Worm (Caenorhabditis elegans) whole organism, young adult: ENCODE data around the gene srlf-12.

Experiments used
- D2030.7 ChIP-seq: fragments of 200-800 bp; sonication (Bioruptor generic); IDR thresholded peaks from 2 replicates; pipeline ENCODE4 v1.3.6; 2022; ENCODE audit warnings: missing genetic modification reagents, missing genetic modification characterization, missing compliant biosample characterization
- F22D6.2 ChIP-seq: sonication (generic microtip); optimal IDR thresholded peaks from 2 replicates; lab custom pipeline; 2016; ENCODE audit warnings: mild to moderate bottlenecking, missing genetic modification characterization, missing compliant biosample characterization
- F23B12.7 ChIP-seq: sonication (generic microtip); optimal IDR thresholded peaks from 2 replicates; lab custom pipeline; 2017; ENCODE audit warnings: missing genetic modification characterization, mild to moderate bottlenecking, missing compliant biosample characterization, antibody characterized with exemption, moderate library complexity; ENCODE audit not compliant: insufficient read depth
- K11D2.4 ChIP-seq: fragments of 200-800 bp; sonication (Bioruptor generic); IDR thresholded peaks from 2 replicates; pipeline ENCODE4 v1.3.6; 2022; ENCODE audit warnings: missing genetic modification reagents, missing genetic modification characterization, missing compliant biosample characterization
- K12H6.12 ChIP-seq: fragments of 200-800 bp; sonication (Bioruptor generic); optimal IDR thresholded peaks from 2 replicates; lab custom pipeline; 2018; ENCODE audit warnings: mild to moderate bottlenecking, missing genetic modification characterization, missing compliant biosample characterization
- T07F8.4 ChIP-seq: sonication (generic microtip); optimal IDR thresholded peaks from 2 replicates; lab custom pipeline; 2016; ENCODE audit warnings: mild to moderate bottlenecking, missing genetic modification characterization, moderate library complexity, missing compliant biosample characterization
- T26A5.8 ChIP-seq: sonication (generic microtip); optimal IDR thresholded peaks from 2 replicates; lab custom pipeline; 2016; ENCODE audit warnings: missing genetic modification characterization, missing compliant biosample characterization
- Y53G8AR.9 ChIP-seq: fragments of 200-800 bp; sonication (Bioruptor generic); conservative IDR thresholded peaks from 2 replicates; pipeline ENCODE4 v1.3.6; 2022; ENCODE audit warnings: missing genetic modification reagents, missing genetic modification characterization, missing compliant biosample characterization
- aptf-2 ChIP-seq: fragments of 200-800 bp; sonication (Bioruptor generic); conservative IDR thresholded peaks from 2 replicates; pipeline ENCODE4 v1.3.6; 2022; ENCODE audit warnings: missing genetic modification reagents, missing genetic modification characterization, missing compliant biosample characterization
- attf-3 ChIP-seq: fragments of 200-800 bp; sonication (Bioruptor generic); conservative IDR thresholded peaks from 2 replicates; pipeline ENCODE4 v1.3.6; 2022; ENCODE audit warnings: missing genetic modification reagents, missing genetic modification characterization, missing compliant biosample characterization
- bed-1 ChIP-seq: fragments of 200-800 bp; sonication (Bioruptor generic); IDR thresholded peaks from 2 replicates; pipeline ENCODE4 v1.3.6; 2022; ENCODE audit warnings: missing genetic modification reagents, missing genetic modification characterization, missing compliant biosample characterization
- ccch-3 ChIP-seq: fragments of 200-800 bp; sonication (Bioruptor generic); optimal IDR thresholded peaks from 2 replicates; lab custom pipeline; 2018; ENCODE audit warnings: mild to moderate bottlenecking, missing genetic modification characterization, missing compliant biosample characterization
- ceh-58 ChIP-seq: fragments of 200-800 bp; sonication (Bioruptor generic); IDR thresholded peaks from 2 replicates; pipeline ENCODE4 v1.3.6; 2022; ENCODE audit warnings: missing genetic modification characterization, missing compliant biosample characterization
- ceh-91 ChIP-seq: fragments of 200-800 bp; sonication (Bioruptor generic); IDR thresholded peaks from 2 replicates; pipeline ENCODE4 v1.3.6; 2022; ENCODE audit warnings: missing genetic modification reagents, missing genetic modification characterization, missing compliant biosample characterization
- egrh-3 ChIP-seq: fragments of 200-800 bp; sonication (Bioruptor generic); IDR thresholded peaks from 2 replicates; pipeline ENCODE4 v1.3.6; 2022; ENCODE audit warnings: missing genetic modification reagents, missing genetic modification characterization, missing compliant biosample characterization
- ekl-4 ChIP-seq: fragments of 200-800 bp; sonication (Bioruptor generic); IDR thresholded peaks from 2 replicates; pipeline ENCODE4 v1.3.6; 2022; ENCODE audit warnings: missing genetic modification reagents, missing genetic modification characterization, missing compliant biosample characterization
- fkh-3 ChIP-seq: sonication (generic microtip); optimal IDR thresholded peaks from 2 replicates; lab custom pipeline; 2016; ENCODE audit warnings: mild to moderate bottlenecking, missing genetic modification characterization, missing compliant biosample characterization
- gei-17 ChIP-seq: fragments of 200-800 bp; sonication (Bioruptor generic); optimal IDR thresholded peaks from 2 replicates; lab custom pipeline; 2018; ENCODE audit warnings: mild to moderate bottlenecking, missing genetic modification characterization, missing compliant biosample characterization
- him-1 ChIP-seq: sonication (generic microtip); optimal IDR thresholded peaks from 2 replicates; lab custom pipeline; 2016; ENCODE audit warnings: missing genotype, missing genetic modification reagents, missing genetic modification characterization, missing compliant biosample characterization
- hmg-1.2 ChIP-seq: fragments of 200-800 bp; sonication (Bioruptor generic); IDR thresholded peaks from 2 replicates; pipeline ENCODE4 v1.3.6; 2022; ENCODE audit warnings: missing genetic modification reagents, missing genetic modification characterization, missing compliant biosample characterization
- hmg-20 ChIP-seq: fragments of 200-800 bp; sonication (Bioruptor generic); IDR thresholded peaks from 2 replicates; pipeline ENCODE4 v1.3.6; 2022; ENCODE audit warnings: missing genetic modification reagents, missing genetic modification characterization, missing compliant biosample characterization
- lag-1 ChIP-seq: fragments of 200-800 bp; sonication (Bioruptor generic); IDR thresholded peaks from 2 replicates; pipeline ENCODE4 v1.3.6; 2022; ENCODE audit warnings: missing genetic modification reagents, missing genetic modification characterization, missing compliant biosample characterization
- let-607 ChIP-seq, 2 experiments: fragments of 200-800 bp in 1 of 2; sonication (Bioruptor generic) in 1 of 2; sonication (generic microtip) in 1 of 2; optimal IDR thresholded peaks; 2 replicates each; lab custom pipeline; 2016 to 2018; ENCODE audit warnings: mild to moderate bottlenecking in 2 of 2, missing compliant biosample characterization in 2 of 2, missing genetic modification characterization in 2 of 2, moderate library complexity in 2 of 2, missing genotype in 1 of 2
- lin-35 ChIP-seq, 3 experiments: fragments of 150-350 bp in 2 of 3; sonication (generic microtip) in 1 of 3; optimal IDR thresholded peaks; 2 replicates each; lab custom pipeline; 2014 to 2018; ENCODE audit warnings: missing biosample characterization in 3 of 3, missing genetic modification characterization in 3 of 3, missing genetic modification reagents in 3 of 3
- lin-54 ChIP-seq: fragments of 200-800 bp; sonication (Bioruptor generic); optimal IDR thresholded peaks from 2 replicates; lab custom pipeline; 2018; ENCODE audit warnings: mild to moderate bottlenecking, missing genetic modification characterization, missing compliant biosample characterization
- lir-1 ChIP-seq: fragments of 200-800 bp; sonication (Bioruptor generic); conservative IDR thresholded peaks from 2 replicates; pipeline ENCODE4 v1.3.6; 2022; ENCODE audit warnings: missing genetic modification reagents, missing genetic modification characterization, missing compliant biosample characterization
- madf-3 ChIP-seq: fragments of 200-800 bp; sonication (Bioruptor generic); IDR thresholded peaks from 2 replicates; pipeline ENCODE4 v1.3.6; 2022; ENCODE audit warnings: missing genetic modification reagents, missing genetic modification characterization, missing compliant biosample characterization
- madf-6 ChIP-seq: fragments of 200-800 bp; sonication (Bioruptor generic); IDR thresholded peaks from 2 replicates; pipeline ENCODE4 v1.3.6; 2022; ENCODE audit warnings: missing genetic modification reagents, missing genetic modification characterization, missing compliant biosample characterization
- madf-8 ChIP-seq: fragments of 200-800 bp; sonication (Bioruptor generic); conservative IDR thresholded peaks from 2 replicates; pipeline ENCODE4 v1.3.6; 2022; ENCODE audit warnings: missing genetic modification reagents, missing genetic modification characterization, missing compliant biosample characterization
- mel-28 ChIP-seq: sonication (generic microtip); optimal IDR thresholded peaks from 2 replicates; lab custom pipeline; 2016; ENCODE audit warnings: borderline replicate concordance, mild to moderate bottlenecking, missing genetic modification characterization, missing compliant biosample characterization
- nfya-1 ChIP-seq: sonication (generic microtip); optimal IDR thresholded peaks from 2 replicates; lab custom pipeline; 2017; ENCODE audit warnings: antibody characterized with exemption, missing compliant biosample characterization, missing genetic modification characterization, borderline replicate concordance; ENCODE audit not compliant: insufficient read depth
- nfyb-1 ChIP-seq: fragments of 200-800 bp; sonication (Bioruptor generic); IDR thresholded peaks from 2 replicates; pipeline ENCODE4 v1.3.6; 2022; ENCODE audit warnings: missing genetic modification reagents, missing genetic modification characterization, missing compliant biosample characterization
- nhr-27 ChIP-seq: fragments of 200-800 bp; sonication (Bioruptor generic); optimal IDR thresholded peaks from 2 replicates; lab custom pipeline; 2018; ENCODE audit warnings: mild to moderate bottlenecking, missing genetic modification characterization, moderate library complexity, missing compliant biosample characterization
- pha-4 ChIP-seq: fragments of 150-350 bp; sonication (generic microtip); optimal IDR thresholded peaks from 2 replicates; lab custom pipeline; 2014; ENCODE audit warnings: missing biosample characterization, missing genetic modification reagents, missing genetic modification characterization
- rec-8 ChIP-seq, 2 experiments: sonication (generic microtip); optimal IDR thresholded peaks; 2 replicates each; lab custom pipeline; 2016; ENCODE audit warnings: mild to moderate bottlenecking in 2 of 2, missing genetic modification characterization in 2 of 2, missing genetic modification reagents in 2 of 2, missing genotype in 2 of 2, missing biosample characterization in 1 of 2, missing compliant biosample characterization in 1 of 2, moderate library complexity in 1 of 2
- rpc-1 ChIP-seq, 2 experiments: fragments of 150-350 bp in 1 of 2; sonication (generic microtip) in 1 of 2; optimal IDR thresholded peaks; 2 replicates each; lab custom pipeline; 2014 to 2018; ENCODE audit warnings: missing biosample characterization in 1 of 2, missing genetic modification characterization in 1 of 2, missing genetic modification reagents in 1 of 2, missing genotype in 1 of 2
- sdz-38 ChIP-seq: sonication (generic microtip); optimal IDR thresholded peaks from 2 replicates; lab custom pipeline; 2016; ENCODE audit warnings: missing genotype, missing genetic modification characterization, missing compliant biosample characterization
- snpc-4 ChIP-seq, 5 experiments: fragments of 150-350 bp in 1 of 5; sonication (generic microtip) in 4 of 5; optimal IDR thresholded peaks; 2 replicates each; lab custom pipeline; 2014 to 2018; ENCODE audit warnings: missing genetic modification characterization in 5 of 5, missing biosample characterization in 3 of 5, antibody characterized with exemption in 2 of 5, mild to moderate bottlenecking in 2 of 5, missing compliant biosample characterization in 2 of 5, missing genotype in 2 of 5, moderate library complexity in 2 of 5, missing genetic modification reagents in 1 of 5
- somi-1 ChIP-seq: fragments of 200-800 bp; sonication (Bioruptor generic); optimal IDR thresholded peaks from 2 replicates; lab custom pipeline; 2018; ENCODE audit warnings: mild to moderate bottlenecking, missing genetic modification characterization, missing compliant biosample characterization
- sptf-2 ChIP-seq: fragments of 200-800 bp; sonication (Bioruptor generic); optimal IDR thresholded peaks from 2 replicates; lab custom pipeline; 2018; ENCODE audit warnings: mild to moderate bottlenecking, missing genetic modification characterization, missing compliant biosample characterization
- xnd-1 ChIP-seq: sonication (generic microtip); optimal IDR thresholded peaks from 2 replicates; lab custom pipeline; 2016; ENCODE audit warnings: missing genotype, missing genetic modification reagents, missing genetic modification characterization, missing compliant biosample characterization
- ztf-18 ChIP-seq: sonication (generic microtip); optimal IDR thresholded peaks from 2 replicates; lab custom pipeline; 2016; ENCODE audit warnings: missing genotype, mild to moderate bottlenecking, missing genetic modification characterization, missing compliant biosample characterization
- ztf-25 ChIP-seq: fragments of 200-800 bp; sonication (Bioruptor generic); IDR thresholded peaks from 2 replicates; pipeline ENCODE4 v1.3.6; 2022; ENCODE audit warnings: missing genetic modification reagents, missing genetic modification characterization, missing compliant biosample characterization
- ztf-26 ChIP-seq: sonication (generic microtip); optimal IDR thresholded peaks from 2 replicates; lab custom pipeline; 2017; ENCODE audit warnings: missing genetic modification characterization, missing compliant biosample characterization
- ztf-28 ChIP-seq: fragments of 200-800 bp; sonication (Bioruptor generic); IDR thresholded peaks from 2 replicates; pipeline ENCODE4 v1.3.6; 2022; ENCODE audit warnings: missing genetic modification reagents, missing genetic modification characterization, missing compliant biosample characterization
- ztf-3 ChIP-seq: fragments of 200-800 bp; sonication (Bioruptor generic); optimal IDR thresholded peaks from 2 replicates; lab custom pipeline; 2018; ENCODE audit warnings: mild to moderate bottlenecking, missing genetic modification characterization, missing compliant biosample characterization

srlf-12 gene

ce11 chrIV:10933062-10933552, 41.2 kb upstream of the srlf-12 start, which contains the start of the genes dnc-1 and lsm-7 (continued):
- TF ChIP-seq let-607 (tag; optimal IDR thresholded peaks at IDR 0.05; lab: Kevin White, UChicago): peak; percentile 19 to 25
- no peak for TF ChIP-seq ceh-58
- no peak for TF ChIP-seq T26A5.8 (tag; lab: Kevin White, UChicago)
- no peak for TF ChIP-seq hmg-1.2 (GFP tag; lab: Robert Waterston, UW)
- peak; percentile 52 for TF ChIP-seq K12H6.12
- TF ChIP-seq ztf-26 (tag; lab: Kevin White, UChicago): peak; percentile 57
- no peak for TF ChIP-seq nfya-1
- TF ChIP-seq ztf-3: no peak
- no peak for TF ChIP-seq rpc-1 (optimal IDR thresholded peaks at IDR 0.05; lab: Kevin White, UChicago)
- TF ChIP-seq rpc-1 (tag; optimal IDR thresholded peaks at IDR 0.05; lab: Kevin White, UChicago): no peak
- TF ChIP-seq T07F8.4: no peak
- TF ChIP-seq Y53G8AR.9 (GFP tag; lab: Robert Waterston, UW): peak; percentile 67
- TF ChIP-seq madf-3 (GFP tag; lab: Robert Waterston, UW): no peak
- TF ChIP-seq madf-6 (GFP tag; lab: Robert Waterston, UW): peak; percentile 64; the same call in 1 of the 2 replicates
- no peak for TF ChIP-seq snpc-4 (GFP tag; optimal IDR thresholded peaks at IDR 0.05; lab: Kevin White, UChicago)
- TF ChIP-seq snpc-4 (tag; optimal IDR thresholded peaks at IDR 0.05; lab: Kevin White, UChicago): peak; percentile 1 to 54 (median 45)
- no peak for TF ChIP-seq ccch-3
- peak; percentile 52 for TF ChIP-seq somi-1 (GFP tag; lab: Kevin White, UChicago)
- no peak for TF ChIP-seq ceh-91 (GFP tag; lab: Robert Waterston, UW)
- no peak for TF ChIP-seq D2030.7 (GFP tag; lab: Robert Waterston, UW)
- TF ChIP-seq lag-1 (GFP tag; lab: Robert Waterston, UW): no peak
- peak; percentile 56 for TF ChIP-seq nfyb-1 (GFP tag; lab: Robert Waterston, UW)
- TF ChIP-seq F22D6.2 (tag; lab: Kevin White, UChicago): no peak
- no peak for TF ChIP-seq sdz-38 (tag; lab: Kevin White, UChicago)
- no peak for TF ChIP-seq attf-3 (GFP tag; lab: Robert Waterston, UW)
- TF ChIP-seq mel-28 (tag; lab: Kevin White, UChicago): no peak
- no peak for TF ChIP-seq rec-8 (tag; optimal IDR thresholded peaks at IDR 0.05; lab: Kevin White, UChicago)
- TF ChIP-seq gei-17 (GFP tag; lab: Kevin White, UChicago): no peak
- TF ChIP-seq sptf-2 (GFP tag; lab: Kevin White, UChicago): no peak
- no peak for TF ChIP-seq ztf-28 (GFP tag; lab: Robert Waterston, UW)
- TF ChIP-seq lin-35 (GFP tag; optimal IDR thresholded peaks at IDR 0.05; lab: Kevin White, UChicago): peak in 1 of 3 experiments; percentile 69
- TF ChIP-seq ztf-18 (tag; lab: Kevin White, UChicago): peak; percentile 94
- TF ChIP-seq madf-8: no peak
- peak; percentile 80 for TF ChIP-seq F23B12.7
- TF ChIP-seq lin-54 (GFP tag; lab: Kevin White, UChicago): peak; percentile 77
- no peak for TF ChIP-seq hmg-20
- peak; percentile 64 for TF ChIP-seq pha-4 (tag; lab: Kevin White, UChicago)
- TF ChIP-seq K11D2.4: peak; percentile 68
- 0 out of 2 replicates have a peak, but pooled peaks have one; percentile 13 for TF ChIP-seq ekl-4 (GFP tag; lab: Robert Waterston, UW)
- no peak for TF ChIP-seq xnd-1 (tag; lab: Kevin White, UChicago)
- TF ChIP-seq lir-1 (GFP tag; lab: Robert Waterston, UW): no peak
- no peak for TF ChIP-seq him-1 (tag; lab: Kevin White, UChicago)
- no peak for TF ChIP-seq nhr-27 (tag; lab: Kevin White, UChicago)
- no peak for TF ChIP-seq bed-1 (GFP tag; lab: Robert Waterston, UW)
- TF ChIP-seq fkh-3: no peak
- no peak for TF ChIP-seq aptf-2 (GFP tag; lab: Robert Waterston, UW)
- no peak for TF ChIP-seq egrh-3 (GFP tag; lab: Robert Waterston, UW)
- TF ChIP-seq ztf-25 (GFP tag; lab: Robert Waterston, UW): no peak
